Fruit fly (Drosophila melanogaster): ENCODE results near the gene CG11638.

Gene CG11638

DNA sequence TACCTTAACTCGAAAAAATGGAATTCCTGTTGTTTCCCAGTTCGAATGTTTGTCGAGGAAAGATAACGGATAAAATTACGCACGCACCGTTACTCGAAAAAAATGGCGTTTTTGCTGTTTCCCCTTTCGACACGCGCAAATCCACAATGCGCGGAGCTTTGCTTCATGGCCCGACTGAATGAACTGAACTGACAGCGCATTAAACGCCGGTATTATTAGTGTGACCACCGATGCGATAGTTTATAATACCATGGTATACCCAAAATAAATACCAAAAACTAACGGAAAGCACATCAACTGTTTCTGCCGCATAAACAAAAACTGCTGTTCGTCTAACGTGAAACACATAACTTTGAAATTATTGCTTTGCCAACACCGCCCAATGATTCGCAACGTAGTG is at the start of gene CG11638, which contains the start of the genes CG32814 and CG3021:
TSS of gene CG11638 (minus strand) at position 193 of the 400 bp plus-strand sequence.
TSS of gene CG32814 (minus strand) at position 190 of the 400 bp plus-strand sequence.
TSS of gene CG3021 (plus strand) at position 281 of the 400 bp plus-strand sequence.
- no peak for TF ChIP-seq psq (optimal IDR thresholded peaks at IDR 0.05)
- TF ChIP-seq usp (GFP tag; optimal IDR thresholded peaks at IDR 0.05) = no peak
- no peak for TF ChIP-seq EcR (GFP tag; optimal IDR thresholded peaks at IDR 0.05)
- TF ChIP-seq pan (optimal IDR thresholded peaks at IDR 0.05) = no peak
- no peak for TF ChIP-seq Dll (optimal IDR thresholded peaks at IDR 0.05)
- TF ChIP-seq CG8478 (optimal IDR thresholded peaks at IDR 0.05) = no peak

DNA sequence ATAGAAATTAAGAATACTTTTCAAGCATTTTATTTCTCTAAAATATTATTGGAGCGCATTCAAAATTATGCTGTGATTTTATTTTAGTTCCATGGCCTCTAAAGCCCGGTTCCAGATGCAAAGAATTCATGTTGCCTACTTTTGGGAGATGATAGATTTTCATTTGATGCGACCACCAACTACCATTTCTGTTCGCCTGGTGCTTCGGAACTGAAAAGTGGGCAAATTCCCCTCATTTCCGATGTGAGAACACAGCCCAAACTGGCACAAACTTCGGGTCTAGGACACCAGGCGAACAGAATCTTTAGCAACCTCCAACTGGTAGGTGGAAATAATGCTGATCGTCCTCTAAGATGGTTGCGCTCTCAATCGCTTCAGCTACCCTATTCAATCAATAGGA is 36.6 kb upstream of the CG11638 start:
- TF ChIP-seq CG8478 (optimal IDR thresholded peaks at IDR 0.05) (no peak), pan (optimal IDR thresholded peaks at IDR 0.05) (no peak), usp (GFP tag; optimal IDR thresholded peaks at IDR 0.05) (no peak), psq (optimal IDR thresholded peaks at IDR 0.05) (no peak), Dll (optimal IDR thresholded peaks at IDR 0.05) (no peak), EcR (GFP tag; optimal IDR thresholded peaks at IDR 0.05) (no peak)

- no peak for TF ChIP-seq usp (GFP tag; optimal IDR thresholded peaks at IDR 0.05)
- no peak for TF ChIP-seq psq (optimal IDR thresholded peaks at IDR 0.05)
- no peak for TF ChIP-seq CG8478 (optimal IDR thresholded peaks at IDR 0.05)
- no peak for TF ChIP-seq pan (optimal IDR thresholded peaks at IDR 0.05)
- TF ChIP-seq EcR (GFP tag; optimal IDR thresholded peaks at IDR 0.05) = no peak
- no peak for TF ChIP-seq Dll (optimal IDR thresholded peaks at IDR 0.05)
Measured at dm6 chrX:1056338-1056737, 29.8 kb upstream of the CG11638 start.

- TF ChIP-seq EcR (GFP tag; optimal IDR thresholded peaks at IDR 0.05) (no peak), Dll (optimal IDR thresholded peaks at IDR 0.05) (no peak), psq (optimal IDR thresholded peaks at IDR 0.05) (no peak), usp (GFP tag; optimal IDR thresholded peaks at IDR 0.05) (no peak)
Measured at dm6 chrX:1052684-1053389, 26.3 kb upstream of the CG11638 start.

dm6 chrX:1051251-1051629 is 24.7 kb upstream of the CG11638 start, which contains the start of gene CG14629:
Gene CG14629 (plus strand): TSS chrX:1051525.
- no peak for TF ChIP-seq pan (optimal IDR thresholded peaks at IDR 0.05)
- TF ChIP-seq CG8478 (optimal IDR thresholded peaks at IDR 0.05) = no peak
- no peak for TF ChIP-seq EcR (GFP tag; optimal IDR thresholded peaks at IDR 0.05)
- TF ChIP-seq usp (GFP tag; optimal IDR thresholded peaks at IDR 0.05) = no peak
- TF ChIP-seq psq (optimal IDR thresholded peaks at IDR 0.05) = no peak
- TF ChIP-seq Dll (optimal IDR thresholded peaks at IDR 0.05) = no peak

- TF ChIP-seq pan (optimal IDR thresholded peaks at IDR 0.05) = no peak
- TF ChIP-seq CG8478 (optimal IDR thresholded peaks at IDR 0.05) = no peak
- TF ChIP-seq psq (optimal IDR thresholded peaks at IDR 0.05) = no peak
- TF ChIP-seq Dll (optimal IDR thresholded peaks at IDR 0.05) = no peak
- TF ChIP-seq EcR (GFP tag; optimal IDR thresholded peaks at IDR 0.05) = no peak
- TF ChIP-seq usp (GFP tag; optimal IDR thresholded peaks at IDR 0.05) = no peak
Measured at dm6 chrX:1050617-1051250, 24.2 kb upstream of the CG11638 start.

- TF ChIP-seq psq (optimal IDR thresholded peaks at IDR 0.05) (no peak), pan (optimal IDR thresholded peaks at IDR 0.05) (no peak), CG8478 (optimal IDR thresholded peaks at IDR 0.05) (no peak), Dll (optimal IDR thresholded peaks at IDR 0.05) (no peak), usp (GFP tag; optimal IDR thresholded peaks at IDR 0.05) (no peak), EcR (GFP tag; optimal IDR thresholded peaks at IDR 0.05) (no peak)
Measured at dm6 chrX:1047695-1048094, 21.2 kb upstream of the CG11638 start.

- TF ChIP-seq pan (optimal IDR thresholded peaks at IDR 0.05) (no peak), usp (GFP tag; optimal IDR thresholded peaks at IDR 0.05) (no peak), Dll (optimal IDR thresholded peaks at IDR 0.05) (no peak), psq (optimal IDR thresholded peaks at IDR 0.05) (no peak), CG8478 (optimal IDR thresholded peaks at IDR 0.05) (no peak), EcR (GFP tag; optimal IDR thresholded peaks at IDR 0.05) (no peak)
Measured at dm6 chrX:1045924-1046323, 19.4 kb upstream of the CG11638 start, which contains the start of gene CG42259. Gene CG42259 (plus strand): TSS chrX:1046224.

dm6 chrX:1041407-1042038 is 15.0 kb upstream of the CG11638 start:
- TF ChIP-seq psq (optimal IDR thresholded peaks at IDR 0.05) (no peak), Dll (optimal IDR thresholded peaks at IDR 0.05) (no peak), usp (GFP tag; optimal IDR thresholded peaks at IDR 0.05) (no peak), CG8478 (optimal IDR thresholded peaks at IDR 0.05) (no peak), EcR (GFP tag; optimal IDR thresholded peaks at IDR 0.05) (no peak), pan (optimal IDR thresholded peaks at IDR 0.05) (no peak)

DNA sequence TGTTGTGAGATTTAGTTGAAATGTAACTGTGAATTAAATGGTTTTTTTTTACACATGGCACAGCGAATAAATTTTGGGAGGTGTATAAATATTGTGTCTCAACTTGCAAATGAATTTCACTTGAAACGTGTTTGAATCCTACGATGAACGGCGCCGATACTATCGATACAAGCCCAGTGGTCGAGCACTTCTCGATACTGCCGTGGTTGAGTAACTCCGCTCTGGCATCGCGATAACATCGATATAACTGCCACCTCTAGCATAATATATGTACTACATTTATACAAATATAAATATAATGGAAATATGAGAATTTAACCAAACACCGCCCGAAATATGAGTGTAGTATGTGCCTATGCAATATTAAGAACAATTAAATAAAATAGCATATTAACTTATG is 6.6 kb upstream of the CG11638 start:
- TF ChIP-seq Dll (optimal IDR thresholded peaks at IDR 0.05) = no peak
- TF ChIP-seq CG8478 (optimal IDR thresholded peaks at IDR 0.05) = no peak
- TF ChIP-seq usp (GFP tag; optimal IDR thresholded peaks at IDR 0.05) = no peak
- TF ChIP-seq EcR (GFP tag; optimal IDR thresholded peaks at IDR 0.05) = no peak
- no peak for TF ChIP-seq pan (optimal IDR thresholded peaks at IDR 0.05)
- TF ChIP-seq psq (optimal IDR thresholded peaks at IDR 0.05) = no peak

DNA sequence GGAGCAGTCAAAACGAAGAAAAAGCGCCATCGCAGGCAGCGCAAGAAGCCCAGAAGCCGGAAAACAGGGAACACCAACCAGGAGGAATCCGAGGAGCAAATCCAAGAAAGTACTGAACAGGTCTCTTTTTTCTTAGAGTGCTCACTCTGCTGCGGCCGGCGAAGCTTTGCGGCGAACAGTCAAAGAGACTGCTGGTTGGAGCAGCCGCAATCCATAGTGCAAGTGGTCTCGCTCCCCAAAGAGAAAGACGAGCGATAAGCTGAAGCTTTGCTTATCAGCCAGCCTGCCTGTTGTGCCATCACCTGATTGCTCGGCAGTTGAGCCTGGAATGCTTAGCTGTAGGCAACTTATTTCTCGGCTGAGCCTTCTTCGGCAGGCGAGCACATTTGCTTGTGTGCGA is 4.7 kb upstream of the CG11638 start, which contains the start of gene CG14630:
TSS of gene CG14630 (plus strand) at position 301 of the 400 bp plus-strand sequence.
- no peak for TF ChIP-seq EcR (GFP tag; optimal IDR thresholded peaks at IDR 0.05)
- TF ChIP-seq usp (GFP tag; optimal IDR thresholded peaks at IDR 0.05) = no peak
- no peak for TF ChIP-seq CG8478 (optimal IDR thresholded peaks at IDR 0.05)
- no peak for TF ChIP-seq Dll (optimal IDR thresholded peaks at IDR 0.05)
- TF ChIP-seq pan (optimal IDR thresholded peaks at IDR 0.05) = no peak
- TF ChIP-seq psq (optimal IDR thresholded peaks at IDR 0.05) = no peak

DNA sequence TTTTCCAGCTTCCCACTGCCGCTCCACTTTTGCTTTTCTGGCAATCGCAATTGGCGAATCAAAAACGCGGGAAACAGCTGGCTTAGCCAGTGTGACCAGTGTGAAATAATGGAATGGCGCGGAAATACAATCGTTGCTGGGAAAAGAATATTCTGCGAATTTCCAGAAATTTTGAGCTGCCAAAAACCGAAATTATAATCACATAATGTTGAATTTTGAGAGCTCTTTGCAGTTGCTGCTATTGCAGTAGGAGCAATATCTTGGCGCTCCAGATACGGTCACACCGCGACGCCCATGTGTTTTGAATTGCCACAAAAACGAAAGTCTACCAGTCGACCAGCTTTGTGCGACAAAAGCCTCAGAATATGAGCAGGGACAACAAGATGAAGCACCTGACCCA is 4.0 kb upstream of the CG11638 start, which contains the start of the genes Cdc45 and Rpp21:
TSS of gene Cdc45 (minus strand) at position 79 of the 400 bp plus-strand sequence.
TSS of gene Rpp21 (plus strand) at position 281 of the 400 bp plus-strand sequence.
- no peak for TF ChIP-seq EcR (GFP tag; optimal IDR thresholded peaks at IDR 0.05)
- TF ChIP-seq psq (optimal IDR thresholded peaks at IDR 0.05) = no peak

Measured in whole organism.